Fruit fly (Drosophila melanogaster): ENCODE results near the gene CG42711.

- TF ChIP-seq Rel (GFP tag; optimal IDR thresholded peaks at IDR 0.05) (no peak), Rel (tag; optimal IDR thresholded peaks at IDR 0.05) (no peak), Hr78 (GFP tag; optimal IDR thresholded peaks at IDR 0.05) (no peak), fru (GFP tag; optimal IDR thresholded peaks at IDR 0.05) (no peak), dsf (GFP tag; optimal IDR thresholded peaks at IDR 0.05; ENCODE audit: borderline replicate concordance) (no peak), CrebA (GFP tag; optimal IDR thresholded peaks at IDR 0.05; ENCODE audit: borderline replicate concordance) (no peak), N (GFP tag; optimal IDR thresholded peaks at IDR 0.05) (no peak), ey (GFP tag; optimal IDR thresholded peaks at IDR 0.05) (no peak), usp (GFP tag; optimal IDR thresholded peaks at IDR 0.05) (no peak), HLH106 (tag; optimal IDR thresholded peaks at IDR 0.05) (no peak), CG9705 (GFP tag; optimal IDR thresholded peaks at IDR 0.05) (no peak), h (GFP tag; optimal IDR thresholded peaks at IDR 0.05) (no peak), Abd-B (GFP tag; optimal IDR thresholded peaks at IDR 0.05) (no peak), Mio (GFP tag; optimal IDR thresholded peaks at IDR 0.05) (no peak), GATAd (GFP tag; optimal IDR thresholded peaks at IDR 0.05) (no peak)
These were observed at the start of gene CG42711 for dm6 chr2L:13931318-13931717.

All from whole organism, wandering third instar larva.